Worm (Caenorhabditis elegans) whole organism, young adult: Measurements from ENCODE around the gene F40F8.1.

ENCODE experiments used
- F49E8.2 ChIP-seq: sonication (generic microtip); optimal IDR thresholded peaks from 3 replicates; lab custom pipeline; 2017; ENCODE audit warnings: missing genetic modification characterization, mild to moderate bottlenecking, missing compliant biosample characterization, antibody characterized with exemption, moderate library complexity; ENCODE audit not compliant: insufficient read depth
- F52B5.7 ChIP-seq: sonication (generic microtip); optimal IDR thresholded peaks from 2 replicates; lab custom pipeline; 2016; ENCODE audit warnings: mild to moderate bottlenecking, missing genetic modification characterization, missing compliant biosample characterization
- aptf-3 ChIP-seq: fragments of 200-800 bp; sonication (Bioruptor generic); IDR thresholded peaks from 2 replicates; pipeline ENCODE4 v1.3.6; 2022; ENCODE audit warnings: missing genetic modification characterization, missing compliant biosample characterization
- attf-6 ChIP-seq: fragments of 200-800 bp; sonication (Bioruptor generic); IDR thresholded peaks from 2 replicates; pipeline ENCODE4 v1.3.6; 2022; ENCODE audit warnings: missing genetic modification reagents, missing genetic modification characterization, missing compliant biosample characterization
- dpff-1 ChIP-seq: sonication (generic microtip); optimal IDR thresholded peaks from 2 replicates; lab custom pipeline; 2017; ENCODE audit warnings: mild to moderate bottlenecking, missing genetic modification characterization, missing compliant biosample characterization
- fkh-3 ChIP-seq: sonication (generic microtip); optimal IDR thresholded peaks from 2 replicates; lab custom pipeline; 2016; ENCODE audit warnings: mild to moderate bottlenecking, missing genetic modification characterization, missing compliant biosample characterization
- hrde-1 ChIP-seq: sonication (generic microtip); optimal IDR thresholded peaks from 2 replicates; lab custom pipeline; 2016; ENCODE audit warnings: missing genetic modification characterization, mild to moderate bottlenecking, missing compliant biosample characterization, moderate library complexity, missing genotype, missing genetic modification reagents, borderline replicate concordance
- lin-40 ChIP-seq: sonication (generic microtip); optimal IDR thresholded peaks from 2 replicates; lab custom pipeline; 2016; ENCODE audit warnings: missing genetic modification characterization, mild to moderate bottlenecking, missing compliant biosample characterization, missing genotype, missing genetic modification reagents
- somi-1 ChIP-seq: fragments of 200-800 bp; sonication (Bioruptor generic); optimal IDR thresholded peaks from 2 replicates; lab custom pipeline; 2018; ENCODE audit warnings: mild to moderate bottlenecking, missing genetic modification characterization, missing compliant biosample characterization
- tbx-9 ChIP-seq: sonication (generic microtip); optimal IDR thresholded peaks from 2 replicates; lab custom pipeline; 2016; ENCODE audit warnings: borderline replicate concordance, missing genetic modification characterization, inconsistent platforms, missing compliant biosample characterization
- tlf-1 ChIP-seq: fragments of 200-800 bp; sonication (Bioruptor generic); optimal IDR thresholded peaks from 2 replicates; lab custom pipeline; 2018; ENCODE audit warnings: mild to moderate bottlenecking, missing genetic modification characterization, missing compliant biosample characterization

DNA sequence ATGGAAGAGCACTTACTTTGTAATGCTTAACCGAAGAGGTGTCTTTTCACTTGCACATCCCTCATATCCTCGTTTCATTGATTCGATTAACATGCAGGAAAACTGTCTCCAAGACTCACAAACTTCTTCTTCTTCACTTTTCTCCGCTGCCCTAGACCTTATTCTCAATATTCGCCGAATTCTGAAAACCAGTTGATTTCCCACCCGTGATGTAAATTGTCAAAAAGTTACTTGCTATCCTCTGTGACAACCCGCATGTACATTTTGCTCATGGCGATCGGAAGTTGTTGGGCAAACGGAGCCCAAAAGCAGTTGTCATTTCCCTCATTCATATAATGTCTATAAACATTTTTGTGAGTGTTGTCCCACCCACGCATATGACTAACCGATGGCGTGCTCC, 17.0 kb upstream of the F40F8.1 start:
- no peak for TF ChIP-seq F49E8.2 (tag; lab: Kevin White, UChicago)
- no peak for TF ChIP-seq tlf-1 (GFP tag; lab: Kevin White, UChicago)
- TF ChIP-seq somi-1 (GFP tag; lab: Kevin White, UChicago), result no peak
- TF ChIP-seq hrde-1 (tag; lab: Kevin White, UChicago), result no peak
- TF ChIP-seq aptf-3 (GFP tag; lab: Robert Waterston, UW), result no peak
- TF ChIP-seq lin-40 (tag; lab: Kevin White, UChicago), result no peak
- no peak for TF ChIP-seq fkh-3 (tag; lab: Kevin White, UChicago)
- no peak for TF ChIP-seq tbx-9 (tag; lab: Kevin White, UChicago)
- TF ChIP-seq F52B5.7 (tag; lab: Kevin White, UChicago), result no peak
- TF ChIP-seq attf-6 (GFP tag; lab: Robert Waterston, UW), result no peak
- TF ChIP-seq dpff-1 (tag; lab: Kevin White, UChicago), result no peak
